Worm (Caenorhabditis elegans): Measurements from ENCODE around the gene istr-1.

The istr-1 gene

ce11 chrV:12752407-12752806 is 54.7 kb downstream of the istr-1 start, which contains the start of gene C15C8.8:
TSS of gene C15C8.8 (minus strand) at chrV:12752507.
- TF ChIP-seq ZK546.5 (tag; optimal IDR thresholded peaks at IDR 0.05) (no peak), zag-1 (tag; optimal IDR thresholded peaks at IDR 0.05) (no peak), elt-3 (tag; optimal IDR thresholded peaks at IDR 0.05) (no peak), ztf-4 (tag; optimal IDR thresholded peaks at IDR 0.05) (no peak), Y55F3AM.14 (GFP tag; optimal IDR thresholded peaks at IDR 0.05) (no peak), blmp-1 (tag; optimal IDR thresholded peaks at IDR 0.05; ENCODE audit: insufficient read depth) (no peak), unc-39 (tag; optimal IDR thresholded peaks at IDR 0.05) (no peak), mdl-1 (tag; optimal IDR thresholded peaks at IDR 0.05) (no peak)
